Fruit fly (Drosophila melanogaster) whole organism, embryonic: ENCODE results near the gene EMC10.

Experiments used
- ATbp ChIP-seq: fragments of 200-800 bp; sonication (Bioruptor generic); optimal IDR thresholded peaks from 2 replicates; lab custom pipeline; 2017; ENCODE audit warnings: missing biosample characterization, mild to moderate bottlenecking, missing genetic modification characterization, missing genetic modification reagents
- BEAF-32 ChIP-seq: fragments of 200-800 bp; sonication (Bioruptor generic); optimal IDR thresholded peaks from 3 replicates; lab custom pipeline; 2017; ENCODE audit warnings: missing biosample characterization, missing genetic modification characterization, mild to moderate bottlenecking, moderate library complexity, missing genetic modification reagents
- Blimp-1 ChIP-seq: fragments of 200-800 bp; sonication (Bioruptor generic); optimal IDR thresholded peaks from 3 replicates; lab custom pipeline; 2018; ENCODE audit warnings: missing biosample characterization, missing genetic modification characterization, mild to moderate bottlenecking, moderate library complexity, missing genetic modification reagents
- CG12659 ChIP-seq: fragments of 200-800 bp; sonication (Bioruptor generic); optimal IDR thresholded peaks from 3 replicates; lab custom pipeline; 2017; ENCODE audit warnings: mild to moderate bottlenecking, missing biosample characterization, missing genetic modification reagents, missing genetic modification characterization
- CG13424 ChIP-seq: fragments of 200-800 bp; sonication (Bioruptor generic); optimal IDR thresholded peaks from 2 replicates; lab custom pipeline; 2019; ENCODE audit warnings: missing biosample characterization, mild to moderate bottlenecking, missing genetic modification characterization, moderate library complexity
- CG14441 ChIP-seq: fragments of 200-800 bp; sonication (Bioruptor generic); IDR thresholded peaks from 2 replicates; pipeline ENCODE4 v1.3.6; 2022; ENCODE audit warnings: missing biosample characterization, missing genetic modification characterization
- CG14710 ChIP-seq: fragments of 200-800 bp; sonication (Bioruptor generic); optimal IDR thresholded peaks from 3 replicates; lab custom pipeline; 2019; ENCODE audit warnings: missing biosample characterization, mild to moderate bottlenecking, missing genetic modification characterization, moderate library complexity
- CG1647 ChIP-seq: fragments of 200-800 bp; sonication (Bioruptor generic); optimal IDR thresholded peaks from 3 replicates; lab custom pipeline; 2016; ENCODE audit warnings: missing biosample characterization, missing genetic modification characterization
- CG17359 ChIP-seq: fragments of 200-800 bp; sonication (Bioruptor generic); optimal IDR thresholded peaks from 3 replicates; lab custom pipeline; 2018; ENCODE audit warnings: missing biosample characterization, mild to moderate bottlenecking, missing genetic modification characterization, moderate library complexity
- CG18764 ChIP-seq: fragments of 200-800 bp; sonication (Bioruptor generic); optimal IDR thresholded peaks from 3 replicates; lab custom pipeline; 2016; ENCODE audit warnings: missing biosample characterization, missing genetic modification characterization
- CG2678 ChIP-seq: fragments of 200-800 bp; sonication (Bioruptor generic); optimal IDR thresholded peaks from 3 replicates; lab custom pipeline; 2019; ENCODE audit warnings: missing biosample characterization, mild to moderate bottlenecking, missing genetic modification characterization, moderate library complexity
- CG42726 ChIP-seq: fragments of 200-800 bp; sonication (Bioruptor generic); IDR thresholded peaks from 2 replicates; pipeline ENCODE4 v1.3.6; 2022; ENCODE audit warnings: missing biosample characterization, missing genetic modification characterization; ENCODE audit not compliant: partially characterized antibody
- CG4424 ChIP-seq: fragments of 200-800 bp; sonication (Bioruptor generic); optimal IDR thresholded peaks from 3 replicates; lab custom pipeline; 2016; ENCODE audit warnings: missing biosample characterization, missing genetic modification characterization
- CG4617 ChIP-seq: fragments of 200-800 bp; sonication (Bioruptor generic); optimal IDR thresholded peaks from 3 replicates; lab custom pipeline; 2016; ENCODE audit warnings: missing biosample characterization, missing genetic modification characterization, borderline replicate concordance
- CG4730 ChIP-seq: fragments of 200-800 bp; sonication (Bioruptor generic); IDR thresholded peaks from 2 replicates; pipeline ENCODE4 v1.3.6; 2022; ENCODE audit warnings: missing biosample characterization, missing genetic modification characterization
- CG5245 ChIP-seq: fragments of 200-800 bp; sonication (Bioruptor generic); optimal IDR thresholded peaks from 3 replicates; lab custom pipeline; 2016; ENCODE audit warnings: missing biosample characterization, missing genetic modification characterization
- CG6254 ChIP-seq: fragments of 200-800 bp; sonication (Bioruptor generic); optimal IDR thresholded peaks from 3 replicates; lab custom pipeline; 2017; ENCODE audit warnings: mild to moderate bottlenecking, missing biosample characterization, missing genetic modification reagents, missing genetic modification characterization
- CG8478 ChIP-seq: fragments of >200 bp; optimal IDR thresholded peaks from 2 replicates; lab custom pipeline; 2018
- CG9215 ChIP-seq: fragments of 200-800 bp; sonication (Bioruptor generic); IDR thresholded peaks from 2 replicates; pipeline ENCODE4 v1.3.6; 2022; ENCODE audit warnings: missing biosample characterization, missing genetic modification characterization
- CG9609 ChIP-seq: fragments of 200-800 bp; sonication (Bioruptor generic); optimal IDR thresholded peaks from 3 replicates; lab custom pipeline; 2016; ENCODE audit warnings: missing biosample characterization, missing genetic modification characterization
- Ets97D ChIP-seq: fragments of 200-800 bp; sonication (Bioruptor generic); optimal IDR thresholded peaks from 3 replicates; lab custom pipeline; 2016; ENCODE audit warnings: missing biosample characterization, missing genetic modification characterization
- HHEX ChIP-seq: fragments of 200-800 bp; sonication (Bioruptor generic); optimal IDR thresholded peaks from 3 replicates; lab custom pipeline; 2017; ENCODE audit warnings: missing biosample characterization, mild to moderate bottlenecking, missing genetic modification characterization, missing genetic modification reagents
- Hey ChIP-seq: fragments of 200-800 bp; sonication (Bioruptor generic); optimal IDR thresholded peaks from 3 replicates; lab custom pipeline; 2018; ENCODE audit warnings: missing biosample characterization, mild to moderate bottlenecking, missing genetic modification characterization
- Hr3 ChIP-seq: fragments of 200-800 bp; sonication (Bioruptor generic); optimal IDR thresholded peaks from 3 replicates; lab custom pipeline; 2016; ENCODE audit warnings: missing biosample characterization, missing genetic modification characterization
- Hr51 ChIP-seq, 2 experiments: fragments of 200-800 bp; sonication (Bioruptor generic); optimal IDR thresholded peaks; 2 replicates in 1 of 2; 3 replicates in 1 of 2; lab custom pipeline; 2016 to 2018; ENCODE audit warnings: missing biosample characterization in 2 of 2, missing genetic modification characterization in 2 of 2, mild to moderate bottlenecking in 1 of 2, moderate library complexity in 1 of 2
- Poxn ChIP-seq: fragments of 200-800 bp; sonication (Bioruptor generic); IDR thresholded peaks from 2 replicates; pipeline ENCODE4 v1.3.6; 2022; ENCODE audit warnings: missing biosample characterization, missing genetic modification characterization
- Sox100B ChIP-seq: fragments of 200-800 bp; sonication (Bioruptor generic); optimal IDR thresholded peaks from 3 replicates; lab custom pipeline; 2018; ENCODE audit warnings: missing biosample characterization, mild to moderate bottlenecking, missing genetic modification characterization
- Spps ChIP-seq: fragments of 200-800 bp; sonication (Bioruptor generic); optimal IDR thresholded peaks from 2 replicates; lab custom pipeline; 2018; ENCODE audit warnings: missing biosample characterization, mild to moderate bottlenecking, missing genetic modification characterization
- Ssrp ChIP-seq: fragments of 200-800 bp; sonication (Bioruptor generic); optimal IDR thresholded peaks from 2 replicates; lab custom pipeline; 2018; ENCODE audit warnings: missing biosample characterization, mild to moderate bottlenecking, missing genetic modification characterization, moderate library complexity
- YL-1 ChIP-seq: fragments of 200-800 bp; sonication (Bioruptor generic); optimal IDR thresholded peaks from 3 replicates; lab custom pipeline; 2017; ENCODE audit warnings: missing biosample characterization, mild to moderate bottlenecking, missing genetic modification characterization
- chn ChIP-seq: fragments of 200-800 bp; sonication (Bioruptor generic); optimal IDR thresholded peaks from 2 replicates; lab custom pipeline; 2016; ENCODE audit warnings: missing biosample characterization, missing genetic modification characterization
- crol ChIP-seq: fragments of 200-800 bp; sonication (Bioruptor generic); IDR thresholded peaks from 2 replicates; pipeline ENCODE4 v1.3.6; 2022; ENCODE audit warnings: missing biosample characterization, missing genetic modification characterization
- fd102C ChIP-seq: fragments of 200-800 bp; sonication (Bioruptor generic); optimal IDR thresholded peaks from 2 replicates; lab custom pipeline; 2018; ENCODE audit warnings: missing biosample characterization, mild to moderate bottlenecking, missing genetic modification characterization, moderate library complexity
- grau ChIP-seq: fragments of 200-800 bp; optimal IDR thresholded peaks from 3 replicates; lab custom pipeline; 2019; ENCODE audit warnings: missing biosample characterization, mild to moderate bottlenecking, missing genetic modification characterization, moderate library complexity
- gsb ChIP-seq: fragments of 200-800 bp; sonication (Bioruptor generic); IDR thresholded peaks from 2 replicates; pipeline ENCODE4 v1.3.6; 2022; ENCODE audit warnings: missing biosample characterization, missing genetic modification characterization
- hth ChIP-seq: fragments of >200 bp; optimal IDR thresholded peaks from 2 replicates; lab custom pipeline; 2017; ENCODE audit warnings: inconsistent platforms
- lmd ChIP-seq: fragments of 200-800 bp; sonication (Bioruptor generic); IDR thresholded peaks from 2 replicates; pipeline ENCODE4 v1.3.6; 2022; ENCODE audit warnings: missing biosample characterization, missing genetic modification characterization
- lov ChIP-seq, 2 experiments: fragments of 200-800 bp in 1 of 2; fragments of >200 bp in 1 of 2; sonication (Bioruptor generic) in 1 of 2; IDR thresholded peaks in 1 of 2; optimal IDR thresholded peaks in 1 of 2; 2 replicates in 1 of 2; 3 replicates in 1 of 2; pipeline versions ENCODE4 v1.3.6 to Lab custom; 2017 to 2022; ENCODE audit warnings: missing biosample characterization in 1 of 2, missing genetic modification characterization in 1 of 2
- mirr ChIP-seq: fragments of 200-800 bp; sonication (Bioruptor generic); optimal IDR thresholded peaks from 3 replicates; lab custom pipeline; 2018; ENCODE audit warnings: missing biosample characterization, mild to moderate bottlenecking, missing genetic modification characterization
- nmo ChIP-seq: fragments of 200-800 bp; sonication (Bioruptor generic); optimal IDR thresholded peaks from 2 replicates; lab custom pipeline; 2018; ENCODE audit warnings: missing biosample characterization, mild to moderate bottlenecking, missing genetic modification characterization, moderate library complexity
- oc ChIP-seq: fragments of 200-800 bp; sonication (Bioruptor generic); optimal IDR thresholded peaks from 2 replicates; lab custom pipeline; 2018; ENCODE audit warnings: missing biosample characterization, mild to moderate bottlenecking, missing genetic modification characterization, moderate library complexity
- odd ChIP-seq: fragments of 200-800 bp; sonication (Bioruptor generic); optimal IDR thresholded peaks from 2 replicates; lab custom pipeline; 2017; ENCODE audit warnings: missing biosample characterization, mild to moderate bottlenecking, missing genetic modification characterization
- pzg ChIP-seq: fragments of 200-800 bp; sonication (Bioruptor generic); optimal IDR thresholded peaks from 3 replicates; lab custom pipeline; 2018; ENCODE audit warnings: missing biosample characterization, mild to moderate bottlenecking, missing genetic modification characterization, moderate library complexity
- ranshi ChIP-seq: fragments of 200-800 bp; sonication (Bioruptor generic); IDR thresholded peaks from 2 replicates; pipeline ENCODE4 v1.3.6; 2022; ENCODE audit warnings: missing biosample characterization, missing genetic modification characterization
- shn ChIP-seq: fragments of 200-800 bp; sonication (Bioruptor generic); optimal IDR thresholded peaks from 3 replicates; lab custom pipeline; 2016; ENCODE audit warnings: missing biosample characterization, missing genetic modification characterization
- slbo ChIP-seq: fragments of 200-800 bp; sonication (Bioruptor generic); IDR thresholded peaks from 2 replicates; pipeline ENCODE4 v1.3.6; 2022; ENCODE audit warnings: missing biosample characterization, missing genetic modification characterization
- stwl ChIP-seq: fragments of 200-800 bp; sonication (Bioruptor generic); optimal IDR thresholded peaks from 3 replicates; lab custom pipeline; 2018; ENCODE audit warnings: missing biosample characterization, mild to moderate bottlenecking, missing genetic modification characterization, moderate library complexity
- tap ChIP-seq: fragments of 200-800 bp; optimal IDR thresholded peaks from 3 replicates; lab custom pipeline; 2019; ENCODE audit warnings: missing biosample characterization, mild to moderate bottlenecking, missing genetic modification characterization, moderate library complexity
- tll ChIP-seq, 2 experiments: fragments of 200-800 bp in 1 of 2; fragments of >200 bp in 1 of 2; sonication (Bioruptor generic) in 1 of 2; optimal IDR thresholded peaks; 2 replicates each; lab custom pipeline; 2017 to 2019; ENCODE audit warnings: missing biosample characterization in 2 of 2, missing genetic modification characterization in 2 of 2, mild to moderate bottlenecking in 1 of 2, moderate library complexity in 1 of 2
- unpg ChIP-seq: fragments of 200-800 bp; sonication (Bioruptor generic); optimal IDR thresholded peaks from 3 replicates; lab custom pipeline; 2018; ENCODE audit warnings: missing biosample characterization, mild to moderate bottlenecking, missing genetic modification characterization, moderate library complexity

EMC10 gene

dm6 chr3L:21536857-21537256 is 37.1 kb upstream of the EMC10 start, which contains the start of gene Rpn10 (continued):
- TF ChIP-seq unpg (no peak), Ssrp (tag; lab: Kevin White, UChicago) (no peak), CG2678 (tag; lab: Kevin White, UChicago) (no peak), nmo (GFP tag; lab: Kevin White, UChicago) (peak; percentile 72), CG6254 (GFP tag; lab: Kevin White, UChicago) (peak; percentile 8), CG18764 (GFP tag; lab: Kevin White, UChicago) (no peak), Spps (tag; lab: Kevin White, UChicago) (no peak), YL-1 (GFP tag; lab: Kevin White, UChicago) (peak; percentile 71), shn (GFP tag; lab: Kevin White, UChicago) (no peak), CG14441 (GFP tag; lab: Robert Waterston, UW) (no peak), CG17359 (tag; lab: Kevin White, UChicago) (no peak), Hey (tag; lab: Kevin White, UChicago) (no peak), gsb (GFP tag; lab: Robert Waterston, UW) (no peak), Sox100B (no peak), CG42726 (GFP tag; lab: Robert Waterston, UW) (peak; percentile 98), crol (no peak), Blimp-1 (GFP tag; lab: Kevin White, UChicago) (no peak), mirr (GFP tag; lab: Kevin White, UChicago) (no peak), Hr51 (GFP tag; optimal IDR thresholded peaks at IDR 0.05; lab: Kevin White, UChicago) (no peak), chn (peak; percentile 40), oc (tag; lab: Kevin White, UChicago) (no peak), pzg (GFP tag; lab: Kevin White, UChicago) (peak; percentile 94), CG14710 (peak; percentile 69), tll (GFP tag; optimal IDR thresholded peaks at IDR 0.05; lab: Kevin White, UChicago) (no peak), fd102C (GFP tag; lab: Kevin White, UChicago) (no peak), lov (optimal IDR thresholded peaks at IDR 0.05; lab: Kevin White, UChicago) (no peak), lov (GFP tag; IDR thresholded peaks at IDR 0.05; lab: Robert Waterston, UW) (no peak), ATbp (GFP tag; lab: Kevin White, UChicago) (no peak), CG8478 (lab: Kevin White, UChicago) (no peak), BEAF-32 (GFP tag; lab: Kevin White, UChicago) (peak; percentile 99), slbo (GFP tag; lab: Robert Waterston, UW) (no peak), CG9609 (GFP tag; lab: Kevin White, UChicago) (no peak), CG5245 (GFP tag; lab: Kevin White, UChicago) (no peak), HHEX (GFP tag; lab: Kevin White, UChicago) (no peak), Poxn (GFP tag; lab: Robert Waterston, UW) (no peak), CG4424 (GFP tag; lab: Kevin White, UChicago) (peak; percentile 1), tap (tag; lab: Kevin White, UChicago) (no peak), CG4617 (GFP tag; lab: Kevin White, UChicago) (peak; percentile 88), CG13424 (tag; lab: Kevin White, UChicago) (peak; percentile 44), CG12659 (GFP tag; lab: Kevin White, UChicago) (peak; percentile 83), CG4730 (GFP tag; lab: Robert Waterston, UW) (no peak), Hr3 (GFP tag; lab: Kevin White, UChicago) (no peak), Ets97D (GFP tag; lab: Kevin White, UChicago) (peak; percentile 76), hth (lab: Kevin White, UChicago) (no peak), grau (tag; lab: Kevin White, UChicago) (no peak), odd (GFP tag; lab: Kevin White, UChicago) (no peak), CG1647 (GFP tag; lab: Kevin White, UChicago) (no peak), stwl (tag; lab: Kevin White, UChicago) (peak; percentile 89), ranshi (GFP tag; lab: Robert Waterston, UW) (no peak), lmd (GFP tag; lab: Robert Waterston, UW) (no peak), CG9215 (no peak)
